Fruit fly (Drosophila melanogaster) whole organism, embryonic: ENCODE results near the gene SdhC.

Experiments used
- Aef1 ChIP-seq: fragments of 200-800 bp; sonication (Bioruptor generic); IDR thresholded peaks from 3 replicates; pipeline ENCODE4 v1.3.6; 2022; ENCODE audit warnings: missing biosample characterization, missing genetic modification characterization
- Awh ChIP-seq: fragments of 200-800 bp; sonication (Bioruptor generic); IDR thresholded peaks from 2 replicates; pipeline ENCODE4, ENCODE4 v1.3.6; 2022; ENCODE audit warnings: missing biosample characterization, missing genetic modification characterization
- Bteb2 ChIP-seq: fragments of 200-800 bp; sonication (Bioruptor generic); optimal IDR thresholded peaks from 2 replicates; lab custom pipeline; 2016; ENCODE audit warnings: missing biosample characterization, missing genetic modification characterization
- CG10431 ChIP-seq: fragments of 200-800 bp; sonication (Bioruptor generic); optimal IDR thresholded peaks from 3 replicates; lab custom pipeline; 2018; ENCODE audit warnings: missing biosample characterization, mild to moderate bottlenecking, missing genetic modification characterization
- CG10979 ChIP-seq: fragments of 200-800 bp; sonication (Bioruptor generic); optimal IDR thresholded peaks from 2 replicates; lab custom pipeline; 2018; ENCODE audit warnings: missing biosample characterization, mild to moderate bottlenecking, missing genetic modification characterization, moderate library complexity
- CG11504 ChIP-seq: fragments of 200-800 bp; sonication (Bioruptor generic); optimal IDR thresholded peaks from 3 replicates; lab custom pipeline; 2019; ENCODE audit warnings: missing biosample characterization, mild to moderate bottlenecking, missing genetic modification characterization, moderate library complexity
- CG12155 ChIP-seq: fragments of 200-800 bp; sonication (Bioruptor generic); optimal IDR thresholded peaks from 3 replicates; lab custom pipeline; 2016; ENCODE audit warnings: missing biosample characterization, missing genetic modification characterization
- CG1233 ChIP-seq: fragments of 200-800 bp; sonication (Bioruptor generic); optimal IDR thresholded peaks from 4 replicates; lab custom pipeline; 2018; ENCODE audit warnings: missing biosample characterization, mild to moderate bottlenecking, missing genetic modification characterization
- CG14014 ChIP-seq: fragments of 200-800 bp; sonication (Bioruptor generic); IDR thresholded peaks from 2 replicates; pipeline ENCODE4 v1.3.6; 2022; ENCODE audit warnings: missing biosample characterization, missing genetic modification characterization
- CG17186 ChIP-seq: fragments of 200-800 bp; sonication (Bioruptor generic); optimal IDR thresholded peaks from 3 replicates; lab custom pipeline; 2017; ENCODE audit warnings: missing biosample characterization, missing genetic modification reagents, missing genetic modification characterization
- CG2116 ChIP-seq: fragments of 200-800 bp; sonication (Bioruptor generic); optimal IDR thresholded peaks from 3 replicates; lab custom pipeline; 2018; ENCODE audit warnings: missing biosample characterization, mild to moderate bottlenecking, missing genetic modification characterization
- CG2678 ChIP-seq: fragments of 200-800 bp; sonication (Bioruptor generic); optimal IDR thresholded peaks from 3 replicates; lab custom pipeline; 2019; ENCODE audit warnings: missing biosample characterization, mild to moderate bottlenecking, missing genetic modification characterization, moderate library complexity
- CG30403 ChIP-seq: fragments of 200-800 bp; sonication (Bioruptor generic); optimal IDR thresholded peaks from 3 replicates; lab custom pipeline; 2016; ENCODE audit warnings: missing biosample characterization, missing genetic modification characterization
- CG31441 ChIP-seq: fragments of 200-800 bp; sonication (Bioruptor generic); IDR thresholded peaks from 2 replicates; pipeline ENCODE4 v1.3.6; 2022; ENCODE audit warnings: missing biosample characterization, missing genetic modification characterization
- CG4360 ChIP-seq: fragments of 200-800 bp; sonication (Bioruptor generic); IDR thresholded peaks from 2 replicates; pipeline ENCODE4 v1.3.6; 2022; ENCODE audit warnings: missing biosample characterization, missing genetic modification characterization
- CG6689 ChIP-seq: fragments of 200-800 bp; sonication (Bioruptor generic); IDR thresholded peaks from 2 replicates; pipeline ENCODE4 v1.3.6; 2022; ENCODE audit warnings: missing biosample characterization, missing genetic modification characterization
- CG7556 ChIP-seq: fragments of 200-800 bp; sonication (Bioruptor generic); optimal IDR thresholded peaks from 2 replicates; lab custom pipeline; 2017; ENCODE audit warnings: missing biosample characterization, mild to moderate bottlenecking, missing genetic modification characterization
- CG7839 ChIP-seq: fragments of 200-800 bp; sonication (Bioruptor generic); optimal IDR thresholded peaks from 3 replicates; lab custom pipeline; 2018; ENCODE audit warnings: missing biosample characterization, mild to moderate bottlenecking, missing genetic modification characterization, moderate library complexity
- CG8089 ChIP-seq: fragments of 200-800 bp; sonication (Bioruptor generic); optimal IDR thresholded peaks from 3 replicates; lab custom pipeline; 2016; ENCODE audit warnings: missing biosample characterization, missing genetic modification characterization
- CG8765 ChIP-seq: fragments of 200-800 bp; sonication (Bioruptor generic); IDR thresholded peaks from 2 replicates; pipeline ENCODE4 v1.3.6; 2022; ENCODE audit warnings: missing biosample characterization, missing genetic modification characterization
- Dek ChIP-seq: fragments of 200-800 bp; sonication (Bioruptor generic); optimal IDR thresholded peaks from 3 replicates; lab custom pipeline; 2019; ENCODE audit warnings: missing biosample characterization, mild to moderate bottlenecking, missing genetic modification characterization, moderate library complexity
- Drgx ChIP-seq: fragments of 200-800 bp; sonication (Bioruptor generic); IDR thresholded peaks from 2 replicates; pipeline ENCODE4 v1.3.6; 2022; ENCODE audit warnings: missing biosample characterization, missing genetic modification characterization
- Ets97D ChIP-seq: fragments of 200-800 bp; sonication (Bioruptor generic); optimal IDR thresholded peaks from 3 replicates; lab custom pipeline; 2016; ENCODE audit warnings: missing biosample characterization, missing genetic modification characterization
- HLH3B ChIP-seq: fragments of 200-800 bp; sonication (Bioruptor generic); IDR thresholded peaks from 2 replicates; pipeline ENCODE4 v1.3.6; 2022; ENCODE audit warnings: missing biosample characterization, missing genetic modification characterization
- Hey ChIP-seq: fragments of 200-800 bp; sonication (Bioruptor generic); optimal IDR thresholded peaks from 3 replicates; lab custom pipeline; 2018; ENCODE audit warnings: missing biosample characterization, mild to moderate bottlenecking, missing genetic modification characterization
- Mes4 ChIP-seq: fragments of 200-800 bp; sonication (Bioruptor generic); optimal IDR thresholded peaks from 2 replicates; lab custom pipeline; 2016; ENCODE audit warnings: missing biosample characterization, missing genetic modification characterization
- Oli ChIP-seq: fragments of 200-800 bp; sonication (Bioruptor generic); optimal IDR thresholded peaks from 2 replicates; lab custom pipeline; 2018; ENCODE audit warnings: missing biosample characterization, mild to moderate bottlenecking, missing genetic modification characterization, moderate library complexity
- PHDP ChIP-seq: fragments of 200-800 bp; sonication (Bioruptor generic); optimal IDR thresholded peaks from 3 replicates; lab custom pipeline; 2018; ENCODE audit warnings: missing biosample characterization, mild to moderate bottlenecking, missing genetic modification characterization, moderate library complexity
- Sin3A ChIP-seq: fragments of >200 bp; optimal IDR thresholded peaks from 2 replicates; lab custom pipeline; 2018
- Sry-δ ChIP-seq: fragments of 200-800 bp; sonication (Bioruptor generic); optimal IDR thresholded peaks from 2 replicates; lab custom pipeline; 2016; ENCODE audit warnings: missing biosample characterization, missing genetic modification characterization
- Taf1 ChIP-seq: fragments of 200-800 bp; sonication (Bioruptor generic); IDR thresholded peaks from 2 replicates; pipeline ENCODE4 v1.3.6; 2022; ENCODE audit warnings: missing biosample characterization, missing genetic modification characterization
- abd-A ChIP-seq: fragments of 200-800 bp; sonication (Bioruptor generic); optimal IDR thresholded peaks from 3 replicates; lab custom pipeline; 2019; ENCODE audit warnings: missing biosample characterization, mild to moderate bottlenecking, missing genetic modification characterization, moderate library complexity
- bsh ChIP-seq, 2 experiments: fragments of 200-800 bp; sonication (Bioruptor generic); optimal IDR thresholded peaks; 2 replicates each; lab custom pipeline; 2017 to 2018; ENCODE audit warnings: mild to moderate bottlenecking in 2 of 2, missing biosample characterization in 2 of 2, missing genetic modification characterization in 2 of 2, moderate library complexity in 1 of 2
- dysf ChIP-seq: fragments of 200-800 bp; sonication (Bioruptor generic); IDR thresholded peaks from 3 replicates; pipeline ENCODE4 v1.3.6; 2022; ENCODE audit warnings: missing biosample characterization, missing genetic modification characterization
- fru ChIP-seq: fragments of >200 bp; optimal IDR thresholded peaks from 2 replicates; lab custom pipeline; 2017
- gcm2 ChIP-seq: fragments of 200-800 bp; sonication (Bioruptor generic); optimal IDR thresholded peaks from 2 replicates; lab custom pipeline; 2016; ENCODE audit warnings: missing biosample characterization, missing genetic modification characterization
- grau ChIP-seq: fragments of 200-800 bp; optimal IDR thresholded peaks from 3 replicates; lab custom pipeline; 2019; ENCODE audit warnings: missing biosample characterization, mild to moderate bottlenecking, missing genetic modification characterization, moderate library complexity
- gro ChIP-seq: fragments of 200-800 bp; sonication (Bioruptor generic); optimal IDR thresholded peaks from 2 replicates; lab custom pipeline; 2016; ENCODE audit warnings: missing biosample characterization, missing genetic modification characterization
- luna ChIP-seq: fragments of 200-800 bp; sonication (Bioruptor generic); optimal IDR thresholded peaks from 2 replicates; lab custom pipeline; 2016; ENCODE audit warnings: missing biosample characterization, missing genetic modification characterization
- nau ChIP-seq: fragments of 200-800 bp; sonication (Bioruptor generic); optimal IDR thresholded peaks from 3 replicates; lab custom pipeline; 2017; ENCODE audit warnings: missing biosample characterization, mild to moderate bottlenecking, missing genetic modification characterization, missing genetic modification reagents
- nom ChIP-seq: fragments of 200-800 bp; sonication (Bioruptor generic); optimal IDR thresholded peaks from 2 replicates; lab custom pipeline; 2017; ENCODE audit warnings: missing biosample characterization, missing genetic modification characterization, mild to moderate bottlenecking, moderate library complexity, missing genetic modification reagents
- p53 ChIP-seq: fragments of 200-800 bp; sonication (Bioruptor generic); optimal IDR thresholded peaks from 2 replicates; lab custom pipeline; 2016; ENCODE audit warnings: missing biosample characterization, missing genetic modification characterization
- pum ChIP-seq: fragments of 200-800 bp; sonication (Bioruptor generic); optimal IDR thresholded peaks from 2 replicates; lab custom pipeline; 2016; ENCODE audit warnings: missing biosample characterization, missing genetic modification characterization
- ranshi ChIP-seq: fragments of 200-800 bp; sonication (Bioruptor generic); IDR thresholded peaks from 2 replicates; pipeline ENCODE4 v1.3.6; 2022; ENCODE audit warnings: missing biosample characterization, missing genetic modification characterization
- schlank ChIP-seq: fragments of 200-800 bp; sonication (Bioruptor generic); optimal IDR thresholded peaks from 2 replicates; lab custom pipeline; 2018; ENCODE audit warnings: missing biosample characterization, mild to moderate bottlenecking, missing genetic modification characterization
- slp2 ChIP-seq: fragments of 200-800 bp; sonication (Bioruptor generic); optimal IDR thresholded peaks from 2 replicates; lab custom pipeline; 2016; ENCODE audit warnings: missing biosample characterization, missing genetic modification characterization
- stwl ChIP-seq: fragments of 200-800 bp; sonication (Bioruptor generic); optimal IDR thresholded peaks from 3 replicates; lab custom pipeline; 2018; ENCODE audit warnings: missing biosample characterization, mild to moderate bottlenecking, missing genetic modification characterization, moderate library complexity
- tap ChIP-seq: fragments of 200-800 bp; optimal IDR thresholded peaks from 3 replicates; lab custom pipeline; 2019; ENCODE audit warnings: missing biosample characterization, mild to moderate bottlenecking, missing genetic modification characterization, moderate library complexity
- tx ChIP-seq: fragments of 200-800 bp; sonication (Bioruptor generic); optimal IDR thresholded peaks from 2 replicates; lab custom pipeline; 2016; ENCODE audit warnings: missing biosample characterization, missing genetic modification characterization
- unpg ChIP-seq: fragments of 200-800 bp; sonication (Bioruptor generic); optimal IDR thresholded peaks from 3 replicates; lab custom pipeline; 2018; ENCODE audit warnings: missing biosample characterization, mild to moderate bottlenecking, missing genetic modification characterization, moderate library complexity
- wor ChIP-seq: fragments of 200-800 bp; sonication (Bioruptor generic); IDR thresholded peaks from 2 replicates; pipeline ENCODE4 v1.3.6; 2022; ENCODE audit warnings: missing biosample characterization, missing genetic modification characterization
- yki ChIP-seq: fragments of >200 bp; optimal IDR thresholded peaks from 3 replicates; lab custom pipeline; 2018

Gene SdhC

dm6 chr3R:11243951-11244660 is 34.5 kb upstream of the SdhC start, which contains the start of the genes CG17734 and CG5214 (continued):
- TF ChIP-seq slp2 (no peak), HLH3B (no peak), CG2116 (GFP tag; lab: Kevin White, UChicago) (peak; percentile 41), nau (GFP tag; lab: Kevin White, UChicago) (no peak), grau (tag; lab: Kevin White, UChicago) (no peak), CG12155 (GFP tag; lab: Kevin White, UChicago) (no peak), PHDP (tag; lab: Kevin White, UChicago) (no peak), nom (GFP tag; lab: Kevin White, UChicago) (no peak), Dek (tag; lab: Kevin White, UChicago) (peak; percentile 43), schlank (tag; lab: Kevin White, UChicago) (no peak), CG8089 (GFP tag; lab: Kevin White, UChicago) (no peak), pum (GFP tag; lab: Kevin White, UChicago) (no peak), tap (tag; lab: Kevin White, UChicago) (no peak), CG31441 (GFP tag; lab: Robert Waterston, UW) (peak; percentile 41; the same call in 1 of the 2 replicates), CG2678 (tag; lab: Kevin White, UChicago) (no peak), abd-A (tag; lab: Kevin White, UChicago) (no peak), CG8765 (no peak), luna (no peak), tx (GFP tag; lab: Kevin White, UChicago) (no peak), CG4360 (GFP tag; lab: Robert Waterston, UW) (no peak), Drgx (GFP tag; lab: Robert Waterston, UW) (no peak), Awh (GFP tag; lab: Robert Waterston, UW) (no peak), Sry-δ (GFP tag; lab: Kevin White, UChicago) (peak; percentile 73), Mes4 (GFP tag; lab: Kevin White, UChicago) (peak; percentile 17), Sin3A (lab: Kevin White, UChicago) (peak; percentile 85), CG11504 (tag; lab: Kevin White, UChicago) (no peak), unpg (GFP tag; lab: Kevin White, UChicago) (no peak), CG10431 (GFP tag; lab: Kevin White, UChicago) (no peak), wor (GFP tag; lab: Robert Waterston, UW) (no peak), bsh (GFP tag; optimal IDR thresholded peaks at IDR 0.05; lab: Kevin White, UChicago) (no peak), stwl (tag; lab: Kevin White, UChicago) (no peak), ranshi (GFP tag; lab: Robert Waterston, UW) (0 out of 2 replicates have a peak, but pooled peaks have one; percentile 5), CG14014 (no peak), Aef1 (GFP tag; lab: Robert Waterston, UW) (no peak), CG1233 (GFP tag; lab: Kevin White, UChicago) (no peak), Hey (tag; lab: Kevin White, UChicago) (no peak), fru (lab: Kevin White, UChicago) (no peak), Taf1 (no peak), CG10979 (tag; lab: Kevin White, UChicago) (no peak), Ets97D (GFP tag; lab: Kevin White, UChicago) (peak; percentile 82), CG6689 (GFP tag; lab: Robert Waterston, UW) (no peak), yki (lab: Kevin White, UChicago) (no peak), CG7839 (tag; lab: Kevin White, UChicago) (no peak), gcm2 (no peak), gro (GFP tag; lab: Kevin White, UChicago) (peak; percentile 71), CG17186 (GFP tag; lab: Kevin White, UChicago) (no peak), p53 (GFP tag; lab: Kevin White, UChicago) (no peak), Oli (tag; lab: Kevin White, UChicago) (no peak), CG30403 (GFP tag; lab: Kevin White, UChicago) (peak; percentile 50), dysf (no peak), CG7556 (GFP tag; lab: Kevin White, UChicago) (no peak), Bteb2 (GFP tag; lab: Kevin White, UChicago) (no peak)
